Worm (Caenorhabditis elegans) whole organism, L2 larva: ENCODE data around the gene twk-44.

ENCODE experiments used
- C34F6.9 ChIP-seq: fragments of 150-350 bp; optimal IDR thresholded peaks from 2 replicates; lab custom pipeline; 2014; ENCODE audit warnings: missing biosample characterization, missing genetic modification characterization
- F13H6.1 ChIP-seq: sonication (generic microtip); optimal IDR thresholded peaks from 2 replicates; lab custom pipeline; 2016; ENCODE audit warnings: missing genetic modification characterization, missing compliant biosample characterization
- R02D3.7 ChIP-seq: fragments of 150-350 bp; optimal IDR thresholded peaks from 2 replicates; lab custom pipeline; 2014; ENCODE audit warnings: missing biosample characterization, missing genetic modification characterization
- Y55F3AM.14 ChIP-seq: fragments of 200-800 bp; sonication (Bioruptor generic); optimal IDR thresholded peaks from 2 replicates; lab custom pipeline; 2018; ENCODE audit warnings: mild to moderate bottlenecking, missing genetic modification characterization, missing compliant biosample characterization
- ZK546.5 ChIP-seq: sonication (generic microtip); optimal IDR thresholded peaks from 2 replicates; lab custom pipeline; 2017; ENCODE audit warnings: missing biosample characterization, missing genetic modification characterization
- alr-1 ChIP-seq: fragments of 150-350 bp; optimal IDR thresholded peaks from 2 replicates; lab custom pipeline; 2014; ENCODE audit warnings: missing biosample characterization, missing genetic modification characterization
- aly-2 ChIP-seq: fragments of 150-350 bp; optimal IDR thresholded peaks from 2 replicates; lab custom pipeline; 2014; ENCODE audit warnings: missing biosample characterization, missing genetic modification characterization
- ama-1 ChIP-seq: fragments of 150-350 bp; optimal IDR thresholded peaks from 2 replicates; lab custom pipeline; 2018; ENCODE audit warnings: inconsistent platforms
- blmp-1 ChIP-seq: sonication (generic microtip); optimal IDR thresholded peaks from 2 replicates; lab custom pipeline; 2017; ENCODE audit warnings: missing genetic modification characterization, mild to moderate bottlenecking, missing compliant biosample characterization, antibody characterized with exemption, moderate library complexity; ENCODE audit not compliant: insufficient read depth
- ceh-16 ChIP-seq: fragments of 150-350 bp; optimal IDR thresholded peaks from 2 replicates; lab custom pipeline; 2014; ENCODE audit warnings: missing biosample characterization, missing genetic modification characterization
- ceh-82 ChIP-seq: fragments of 150-350 bp; optimal IDR thresholded peaks from 2 replicates; lab custom pipeline; 2014; ENCODE audit warnings: missing biosample characterization, missing genetic modification characterization
- crh-2 ChIP-seq: sonication (generic microtip); optimal IDR thresholded peaks from 2 replicates; lab custom pipeline; 2017; ENCODE audit warnings: missing biosample characterization, missing genetic modification characterization
- dmd-4 ChIP-seq: sonication (generic microtip); optimal IDR thresholded peaks from 2 replicates; lab custom pipeline; 2017; ENCODE audit warnings: missing biosample characterization, missing genetic modification characterization
- egl-27 ChIP-seq: sonication (generic microtip); optimal IDR thresholded peaks from 3 replicates; lab custom pipeline; 2017; ENCODE audit warnings: missing biosample characterization, missing genetic modification reagents, missing genetic modification characterization
- elt-1 ChIP-seq: fragments of 150-350 bp; optimal IDR thresholded peaks from 2 replicates; lab custom pipeline; 2014; ENCODE audit warnings: missing biosample characterization, missing genetic modification characterization
- elt-3 ChIP-seq: sonication (generic microtip); optimal IDR thresholded peaks from 2 replicates; lab custom pipeline; 2017; ENCODE audit warnings: missing biosample characterization, missing genetic modification characterization
- fos-1 ChIP-seq: fragments of 150-350 bp; optimal IDR thresholded peaks from 2 replicates; lab custom pipeline; 2014; ENCODE audit warnings: missing biosample characterization, missing genetic modification characterization
- gmeb-1 ChIP-seq: fragments of 150-350 bp; optimal IDR thresholded peaks from 2 replicates; lab custom pipeline; 2014; ENCODE audit warnings: missing biosample characterization, missing genetic modification characterization
- lin-11 ChIP-seq: fragments of 150-350 bp; sonication (generic microtip); optimal IDR thresholded peaks from 2 replicates; lab custom pipeline; 2014; ENCODE audit warnings: missing biosample characterization, missing genetic modification characterization, inconsistent platforms, mixed read lengths
- lin-13 ChIP-seq: fragments of 150-350 bp; optimal IDR thresholded peaks from 2 replicates; lab custom pipeline; 2014; ENCODE audit warnings: missing biosample characterization, missing genetic modification reagents, missing genetic modification characterization
- lin-39 ChIP-seq: fragments of 150-350 bp; optimal IDR thresholded peaks from 2 replicates; lab custom pipeline; 2014; ENCODE audit warnings: missing biosample characterization, missing genetic modification reagents, missing genetic modification characterization
- lsy-2 ChIP-seq, 2 experiments: fragments of 150-350 bp in 1 of 2; sonication (generic microtip) in 1 of 2; optimal IDR thresholded peaks; 2 replicates each; lab custom pipeline; 2014 to 2017; ENCODE audit warnings: missing biosample characterization in 2 of 2, missing genetic modification characterization in 2 of 2
- mab-5 ChIP-seq: fragments of 150-350 bp; optimal IDR thresholded peaks from 2 replicates; lab custom pipeline; 2014; ENCODE audit warnings: missing biosample characterization, missing genetic modification characterization
- mdl-1 ChIP-seq, 2 experiments: fragments of 150-350 bp in 1 of 2; sonication (generic microtip) in 1 of 2; optimal IDR thresholded peaks; 2 replicates each; lab custom pipeline; 2017; ENCODE audit warnings: missing biosample characterization in 2 of 2, missing genetic modification characterization in 2 of 2
- nhr-10 ChIP-seq: sonication (generic microtip); optimal IDR thresholded peaks from 2 replicates; lab custom pipeline; 2017; ENCODE audit warnings: missing biosample characterization, missing genetic modification characterization
- nhr-11 ChIP-seq: fragments of 150-350 bp; optimal IDR thresholded peaks from 2 replicates; lab custom pipeline; 2014; ENCODE audit warnings: missing biosample characterization, missing genetic modification characterization
- nhr-12 ChIP-seq: fragments of 150-350 bp; optimal IDR thresholded peaks from 2 replicates; lab custom pipeline; 2014; ENCODE audit warnings: missing biosample characterization, missing genetic modification characterization
- nhr-129 ChIP-seq: fragments of 150-350 bp; optimal IDR thresholded peaks from 2 replicates; lab custom pipeline; 2014; ENCODE audit warnings: missing biosample characterization, missing genetic modification characterization
- nhr-21 ChIP-seq: fragments of 150-350 bp; optimal IDR thresholded peaks from 2 replicates; lab custom pipeline; 2014; ENCODE audit warnings: missing biosample characterization, missing genetic modification characterization
- nhr-23 ChIP-seq: fragments of 150-350 bp; optimal IDR thresholded peaks from 2 replicates; lab custom pipeline; 2014; ENCODE audit warnings: missing biosample characterization, missing genetic modification reagents, missing genetic modification characterization
- nhr-237 ChIP-seq: fragments of 150-350 bp; optimal IDR thresholded peaks from 2 replicates; lab custom pipeline; 2014; ENCODE audit warnings: missing biosample characterization, missing genetic modification characterization
- nhr-25 ChIP-seq: fragments of 150-350 bp; sonication (generic microtip); optimal IDR thresholded peaks from 3 replicates; lab custom pipeline; 2014; ENCODE audit warnings: missing biosample characterization, missing genetic modification characterization
- nhr-6 ChIP-seq: fragments of 150-350 bp; optimal IDR thresholded peaks from 2 replicates; lab custom pipeline; 2014; ENCODE audit warnings: missing biosample characterization, missing genetic modification characterization
- nhr-77 ChIP-seq: fragments of 150-350 bp; optimal IDR thresholded peaks from 2 replicates; lab custom pipeline; 2014; ENCODE audit warnings: missing biosample characterization, missing genetic modification characterization
- peb-1 ChIP-seq: fragments of 150-350 bp; optimal IDR thresholded peaks from 2 replicates; lab custom pipeline; 2014; ENCODE audit warnings: missing biosample characterization, missing genetic modification characterization
- sem-4 ChIP-seq: fragments of 150-350 bp; optimal IDR thresholded peaks from 2 replicates; lab custom pipeline; 2014; ENCODE audit warnings: missing biosample characterization, missing genetic modification reagents, missing genetic modification characterization
- sma-3 ChIP-seq: sonication (generic microtip); optimal IDR thresholded peaks from 2 replicates; lab custom pipeline; 2016; ENCODE audit warnings: missing genetic modification reagents, missing genetic modification characterization, missing compliant biosample characterization
- sma-9 ChIP-seq, 2 experiments: fragments of 150-350 bp in 1 of 2; sonication (generic microtip) in 1 of 2; optimal IDR thresholded peaks; 2 replicates each; lab custom pipeline; 2014 to 2016; ENCODE audit warnings: missing genetic modification characterization in 2 of 2, mild to moderate bottlenecking in 1 of 2, missing biosample characterization in 1 of 2, missing compliant biosample characterization in 1 of 2, missing genetic modification reagents in 1 of 2, moderate library complexity in 1 of 2
- snpc-4 ChIP-seq: fragments of 150-350 bp; optimal IDR thresholded peaks from 2 replicates; lab custom pipeline; 2014; ENCODE audit warnings: missing biosample characterization, missing genetic modification characterization
- unc-55 ChIP-seq: fragments of 150-350 bp; sonication (generic microtip); optimal IDR thresholded peaks from 3 replicates; lab custom pipeline; 2014; ENCODE audit warnings: missing biosample characterization, missing genetic modification reagents, missing genetic modification characterization
- unc-62 ChIP-seq: fragments of 150-350 bp; optimal IDR thresholded peaks from 2 replicates; lab custom pipeline; 2014; ENCODE audit warnings: missing biosample characterization, missing genetic modification reagents, missing genetic modification characterization
- zag-1 ChIP-seq: fragments of 150-350 bp; optimal IDR thresholded peaks from 2 replicates; lab custom pipeline; 2014; ENCODE audit warnings: missing biosample characterization, missing genetic modification characterization
- ztf-1 ChIP-seq: fragments of 200-800 bp; sonication (Bioruptor generic); conservative IDR thresholded peaks from 2 replicates; pipeline ENCODE4 v1.3.6; 2022; ENCODE audit warnings: missing genetic modification characterization, missing compliant biosample characterization
- ztf-11 ChIP-seq: sonication (generic microtip); optimal IDR thresholded peaks from 2 replicates; lab custom pipeline; 2017; ENCODE audit warnings: missing biosample characterization, missing genetic modification characterization
- ztf-4 ChIP-seq: fragments of 150-350 bp; optimal IDR thresholded peaks from 2 replicates; lab custom pipeline; 2014; ENCODE audit warnings: missing biosample characterization, missing genetic modification characterization

The twk-44 gene

DNA sequence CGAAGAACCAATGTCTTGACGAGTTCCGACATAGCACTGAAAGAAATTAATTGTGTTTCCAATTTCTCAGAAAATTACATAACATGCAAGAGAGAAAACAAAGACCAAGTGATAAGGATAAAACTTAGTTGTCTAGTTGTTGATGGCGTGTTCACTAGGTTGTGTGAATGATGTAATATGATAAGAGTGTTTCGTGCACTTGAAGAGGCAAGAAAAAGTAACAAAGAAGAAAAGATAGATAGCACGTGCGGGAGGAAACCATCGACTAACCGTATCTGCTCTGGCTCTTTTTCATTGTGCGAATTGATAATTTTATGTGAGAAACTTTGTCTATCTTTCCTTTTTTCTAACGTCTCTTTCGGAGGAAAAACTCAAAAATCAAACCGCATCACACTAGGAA, 34.7 kb upstream of the twk-44 start, which contains the start of gene sfxn-1.5:
sfxn-1.5 (minus strand) TSS at position 36 of the 400 bp plus-strand sequence.
- TF ChIP-seq mab-5 (no peak), unc-62 (GFP tag; lab: Kevin White, UChicago) (no peak), peb-1 (tag; lab: Kevin White, UChicago) (no peak), alr-1 (tag; lab: Kevin White, UChicago) (no peak), nhr-21 (tag; lab: Kevin White, UChicago) (no peak), F13H6.1 (tag; lab: Kevin White, UChicago) (peak; percentile 67), lin-13 (GFP tag; lab: Kevin White, UChicago) (peak; percentile 21), unc-55 (GFP tag; lab: Kevin White, UChicago) (no peak), gmeb-1 (peak; percentile 25), nhr-129 (tag; lab: Kevin White, UChicago) (peak; percentile 95), sma-3 (GFP tag; lab: Kevin White, UChicago) (peak; percentile 44), ama-1 (lab: Kevin White, UChicago) (no peak), sma-9 (GFP tag; optimal IDR thresholded peaks at IDR 0.05; lab: Kevin White, UChicago) (peak; percentile 94), sma-9 (tag; optimal IDR thresholded peaks at IDR 0.05; lab: Kevin White, UChicago) (no peak), elt-1 (tag; lab: Kevin White, UChicago) (no peak), nhr-6 (tag; lab: Kevin White, UChicago) (no peak), nhr-237 (tag; lab: Kevin White, UChicago) (no peak), ztf-4 (no peak), crh-2 (tag; lab: Kevin White, UChicago) (peak; percentile 79), nhr-77 (tag; lab: Kevin White, UChicago) (no peak), ztf-11 (tag; lab: Kevin White, UChicago) (no peak), fos-1 (tag; lab: Kevin White, UChicago) (peak; percentile 95), mdl-1 (tag; optimal IDR thresholded peaks at IDR 0.05; lab: Kevin White, UChicago) (peak in 1 of 2 experiments; percentile 77), snpc-4 (tag; lab: Kevin White, UChicago) (no peak), egl-27 (tag; lab: Kevin White, UChicago) (peak; percentile 1), R02D3.7 (tag; lab: Kevin White, UChicago) (no peak)

- TF ChIP-seq ceh-82 (tag; lab: Kevin White, UChicago) (no peak), lin-11 (tag; lab: Kevin White, UChicago) (no peak), unc-62 (GFP tag; lab: Kevin White, UChicago) (no peak), nhr-11 (tag; lab: Kevin White, UChicago) (no peak), ztf-1 (no peak), dmd-4 (tag; lab: Kevin White, UChicago) (no peak), F13H6.1 (tag; lab: Kevin White, UChicago) (no peak), elt-3 (tag; lab: Kevin White, UChicago) (no peak), nhr-23 (tag; lab: Kevin White, UChicago) (no peak), nhr-237 (tag; lab: Kevin White, UChicago) (no peak), zag-1 (no peak), nhr-129 (tag; lab: Kevin White, UChicago) (no peak), nhr-77 (tag; lab: Kevin White, UChicago) (no peak), mab-5 (no peak), aly-2 (tag; lab: Kevin White, UChicago) (no peak)
These were observed 31.4 kb upstream of the twk-44 start, which contains the start of gene T04F8.3 for ce11 chrX:11658331-11658730. T04F8.3 (plus strand) TSS chrX:11658631.

DNA sequence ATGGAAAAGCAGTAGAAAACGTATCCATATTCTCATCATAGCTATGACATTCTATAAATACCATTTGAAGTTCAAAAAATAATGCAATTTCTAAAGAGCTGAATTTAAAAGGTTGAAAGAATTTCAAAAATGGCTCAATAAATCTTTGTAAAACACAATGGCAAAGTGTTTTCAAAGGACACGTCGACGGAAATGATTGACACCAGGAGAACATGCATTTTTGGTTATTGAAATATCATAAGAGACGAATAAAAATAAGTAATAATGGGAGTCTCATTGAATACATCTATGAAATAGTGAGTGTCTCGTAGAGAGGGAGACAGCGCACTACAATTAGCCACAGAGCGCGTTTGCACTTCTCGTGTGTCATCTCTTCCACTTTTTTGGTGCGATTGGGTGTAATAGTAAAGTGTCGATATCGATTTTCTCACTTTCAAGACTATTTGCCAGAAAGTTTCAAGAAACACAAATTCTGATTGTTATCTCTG, 29.6 kb upstream of the twk-44 start, which contains the start of gene T04F8.2:
T04F8.2 (minus strand) TSS at position 51 of the 488 bp plus-strand sequence.
- TF ChIP-seq sem-4 (tag; lab: Kevin White, UChicago) (peak; percentile 42), peb-1 (tag; lab: Kevin White, UChicago) (no peak), elt-1 (tag; lab: Kevin White, UChicago) (no peak), ZK546.5 (tag; lab: Kevin White, UChicago) (no peak), F13H6.1 (tag; lab: Kevin White, UChicago) (peak; percentile 28), nhr-11 (tag; lab: Kevin White, UChicago) (no peak), ceh-16 (tag; lab: Kevin White, UChicago) (peak; percentile 32), gmeb-1 (peak; percentile 58), nhr-10 (tag; lab: Kevin White, UChicago) (no peak), ama-1 (lab: Kevin White, UChicago) (no peak), C34F6.9 (tag; lab: Kevin White, UChicago) (peak; percentile 77), nhr-25 (peak; percentile 63), sma-9 (GFP tag; optimal IDR thresholded peaks at IDR 0.05; lab: Kevin White, UChicago) (peak; percentile 76), sma-9 (tag; optimal IDR thresholded peaks at IDR 0.05; lab: Kevin White, UChicago) (no peak), nhr-77 (tag; lab: Kevin White, UChicago) (no peak), nhr-12 (tag; lab: Kevin White, UChicago) (no peak), lsy-2 (tag; optimal IDR thresholded peaks at IDR 0.05; lab: Kevin White, UChicago) (peak in 1 of 2 experiments; percentile 67), nhr-23 (tag; lab: Kevin White, UChicago) (no peak), ceh-82 (tag; lab: Kevin White, UChicago) (no peak), nhr-129 (tag; lab: Kevin White, UChicago) (peak; percentile 84), alr-1 (tag; lab: Kevin White, UChicago) (no peak), egl-27 (tag; lab: Kevin White, UChicago) (no peak), mdl-1 (tag; optimal IDR thresholded peaks at IDR 0.05; lab: Kevin White, UChicago) (no peak), nhr-21 (tag; lab: Kevin White, UChicago) (peak; percentile 33), zag-1 (no peak), ztf-11 (tag; lab: Kevin White, UChicago) (no peak), blmp-1 (tag; lab: Kevin White, UChicago) (no peak), nhr-6 (tag; lab: Kevin White, UChicago) (peak; percentile 27), mab-5 (no peak), Y55F3AM.14 (no peak), lin-39 (tag; lab: Kevin White, UChicago) (no peak), ztf-1 (no peak), ztf-4 (no peak)
